Worm (Caenorhabditis elegans): ENCODE results near the gene F56A8.8.

ce11 chrIII:13246265-13246664 is 39.3 kb upstream of the F56A8.8 start, which contains the start of gene anoh-1:
- no peak for TF ChIP-seq nhr-11 (tag; optimal IDR thresholded peaks at IDR 0.05)
- TF ChIP-seq fkh-6 (tag; optimal IDR thresholded peaks at IDR 0.05), result no peak
- no peak for TF ChIP-seq pag-3 (tag; optimal IDR thresholded peaks at IDR 0.05; ENCODE audit: borderline replicate concordance)
- no peak for TF ChIP-seq nfya-1 (tag; optimal IDR thresholded peaks at IDR 0.05)

Measured in whole organism, late embryonic.